Worm (Caenorhabditis elegans) whole organism, L1 larva: ENCODE results near the gene icln-1.

Experiments used
- Y116A8C.19 ChIP-seq: sonication (generic microtip); optimal IDR thresholded peaks from 2 replicates; lab custom pipeline; 2016; ENCODE audit warnings: missing compliant biosample characterization, missing genetic modification characterization, borderline replicate concordance
- ceh-8 ChIP-seq: fragments of 200-800 bp; sonication (Bioruptor generic); optimal IDR thresholded peaks from 2 replicates; lab custom pipeline; 2018; ENCODE audit warnings: mild to moderate bottlenecking, missing genetic modification characterization, moderate library complexity, missing compliant biosample characterization
- ceh-88 ChIP-seq: fragments of 200-800 bp; sonication (Bioruptor generic); IDR thresholded peaks from 2 replicates; pipeline ENCODE4 v1.3.6; 2022; ENCODE audit warnings: missing genetic modification characterization, missing compliant biosample characterization
- dpl-1 ChIP-seq, 3 experiments: fragments of 150-350 bp in 2 of 3; sonication (generic microtip) in 1 of 3; optimal IDR thresholded peaks; 2 replicates each; lab custom pipeline; 2014 to 2017; ENCODE audit warnings: missing biosample characterization in 3 of 3, missing genetic modification characterization in 3 of 3, missing genetic modification reagents in 3 of 3
- dsc-1 ChIP-seq: sonication (generic microtip); optimal IDR thresholded peaks from 2 replicates; lab custom pipeline; 2016; ENCODE audit warnings: mild to moderate bottlenecking, missing genetic modification characterization, missing compliant biosample characterization
- efl-1 ChIP-seq, 4 experiments: fragments of 150-350 bp; optimal IDR thresholded peaks in 3 of 4; peaks in 1 of 4; 1 replicate in 1 of 4; 2 replicates in 3 of 4; lab custom pipeline; 2014; ENCODE audit warnings: missing biosample characterization in 2 of 4, missing genetic modification characterization in 2 of 4, missing genetic modification reagents in 2 of 4
- efl-3 ChIP-seq: fragments of 200-800 bp; sonication (Bioruptor generic); optimal IDR thresholded peaks from 2 replicates; lab custom pipeline; 2018; ENCODE audit warnings: mild to moderate bottlenecking, missing genetic modification characterization, missing compliant biosample characterization
- egl-13 ChIP-seq: sonication (generic microtip); optimal IDR thresholded peaks from 2 replicates; lab custom pipeline; 2016; ENCODE audit warnings: missing genotype, missing genetic modification reagents, missing genetic modification characterization, missing compliant biosample characterization
- elt-2 ChIP-seq: sonication (generic microtip); optimal IDR thresholded peaks from 2 replicates; lab custom pipeline; 2016; ENCODE audit warnings: missing genetic modification characterization, mild to moderate bottlenecking, inconsistent platforms, missing compliant biosample characterization, missing genetic modification reagents
- elt-3 ChIP-seq, 6 experiments: fragments of 150-350 bp in 1 of 6; sonication (generic microtip); optimal IDR thresholded peaks; 2 replicates each; lab custom pipeline; 2017 to 2018; ENCODE audit warnings: missing biosample characterization in 6 of 6, missing genetic modification characterization in 6 of 6, inconsistent platforms in 1 of 6
- fkh-10 ChIP-seq: sonication (generic microtip); optimal IDR thresholded peaks from 2 replicates; lab custom pipeline; 2017; ENCODE audit warnings: missing biosample characterization, missing genetic modification reagents, missing genetic modification characterization
- fkh-4 ChIP-seq: sonication (generic microtip); optimal IDR thresholded peaks from 2 replicates; lab custom pipeline; 2016; ENCODE audit warnings: missing compliant biosample characterization, missing genetic modification characterization, borderline replicate concordance
- fkh-8 ChIP-seq: sonication (generic microtip); optimal IDR thresholded peaks from 2 replicates; lab custom pipeline; 2016; ENCODE audit warnings: mild to moderate bottlenecking, missing genetic modification characterization, missing compliant biosample characterization
- fos-1 ChIP-seq: fragments of 150-350 bp; optimal IDR thresholded peaks from 2 replicates; lab custom pipeline; 2014; ENCODE audit warnings: missing biosample characterization, missing genetic modification characterization
- grh-1 ChIP-seq: fragments of 200-800 bp; sonication (Bioruptor generic); IDR thresholded peaks from 2 replicates; pipeline ENCODE4 v1.3.6; 2022; ENCODE audit warnings: missing genetic modification reagents, missing genetic modification characterization, missing compliant biosample characterization
- hlh-17 ChIP-seq: fragments of 200-800 bp; sonication (Bioruptor generic); optimal IDR thresholded peaks from 2 replicates; lab custom pipeline; 2018; ENCODE audit warnings: missing genetic modification characterization, mild to moderate bottlenecking, missing compliant biosample characterization, moderate library complexity, borderline replicate concordance
- hpl-2 ChIP-seq: fragments of 150-350 bp; optimal IDR thresholded peaks from 2 replicates; lab custom pipeline; 2014; ENCODE audit warnings: missing biosample characterization, missing genetic modification reagents, missing genetic modification characterization
- irx-1 ChIP-seq: sonication (generic microtip); optimal IDR thresholded peaks from 2 replicates; lab custom pipeline; 2016; ENCODE audit warnings: missing genetic modification characterization, missing compliant biosample characterization
- jun-1 ChIP-seq: fragments of 150-350 bp; optimal IDR thresholded peaks from 2 replicates; lab custom pipeline; 2014; ENCODE audit warnings: missing biosample characterization, missing genetic modification reagents, missing genetic modification characterization
- lin-13 ChIP-seq: fragments of 150-350 bp; optimal IDR thresholded peaks from 2 replicates; lab custom pipeline; 2014; ENCODE audit warnings: missing biosample characterization, missing genetic modification reagents, missing genetic modification characterization
- lin-14 ChIP-seq: fragments of 200-800 bp; sonication (Bioruptor generic); optimal IDR thresholded peaks from 2 replicates; lab custom pipeline; 2018; ENCODE audit warnings: mild to moderate bottlenecking, missing genetic modification characterization, moderate library complexity, missing compliant biosample characterization
- lin-39 ChIP-seq: fragments of 150-350 bp; optimal IDR thresholded peaks from 2 replicates; lab custom pipeline; 2014; ENCODE audit warnings: missing biosample characterization, missing genetic modification reagents, missing genetic modification characterization
- lir-3 ChIP-seq: sonication (generic microtip); optimal IDR thresholded peaks from 2 replicates; lab custom pipeline; 2016; ENCODE audit warnings: mild to moderate bottlenecking, missing genetic modification characterization, moderate library complexity, missing compliant biosample characterization; ENCODE audit not compliant: poor library complexity
- nhr-19 ChIP-seq: fragments of 200-800 bp; sonication (Bioruptor generic); conservative IDR thresholded peaks from 2 replicates; pipeline ENCODE4 v1.3.6; 2022; ENCODE audit warnings: missing genetic modification characterization, missing compliant biosample characterization
- nhr-20 ChIP-seq: sonication (generic microtip); optimal IDR thresholded peaks from 2 replicates; lab custom pipeline; 2016; ENCODE audit warnings: mild to moderate bottlenecking, missing genetic modification characterization, missing compliant biosample characterization
- nhr-47 ChIP-seq: sonication (generic microtip); optimal IDR thresholded peaks from 2 replicates; lab custom pipeline; 2016; ENCODE audit warnings: mild to moderate bottlenecking, missing genetic modification characterization, moderate library complexity, missing compliant biosample characterization
- nhr-71 ChIP-seq: sonication (generic microtip); optimal IDR thresholded peaks from 2 replicates; lab custom pipeline; 2016; ENCODE audit warnings: mild to moderate bottlenecking, missing genetic modification characterization, moderate library complexity, missing compliant biosample characterization
- nhr-77 ChIP-seq: fragments of 150-350 bp; optimal IDR thresholded peaks from 2 replicates; lab custom pipeline; 2014; ENCODE audit warnings: missing biosample characterization, missing genetic modification characterization
- pax-3 ChIP-seq: fragments of 200-800 bp; sonication (Bioruptor generic); optimal IDR thresholded peaks from 2 replicates; lab custom pipeline; 2018; ENCODE audit warnings: mild to moderate bottlenecking, missing genetic modification characterization, moderate library complexity, missing compliant biosample characterization
- sox-4 ChIP-seq: sonication (generic microtip); optimal IDR thresholded peaks from 2 replicates; lab custom pipeline; 2016; ENCODE audit warnings: missing genetic modification characterization, missing compliant biosample characterization
- swsn-7 ChIP-seq: sonication (generic microtip); optimal IDR thresholded peaks from 2 replicates; lab custom pipeline; 2016; ENCODE audit warnings: missing genetic modification characterization, missing compliant biosample characterization
- unc-130 ChIP-seq: fragments of 150-350 bp; optimal IDR thresholded peaks from 2 replicates; lab custom pipeline; 2017; ENCODE audit warnings: missing biosample characterization, missing genetic modification characterization, inconsistent platforms
- unc-30 ChIP-seq: sonication (generic microtip); optimal IDR thresholded peaks from 2 replicates; lab custom pipeline; 2017; ENCODE audit warnings: missing biosample characterization, missing genetic modification characterization
- xbp-1 ChIP-seq: sonication (generic microtip); optimal IDR thresholded peaks from 2 replicates; lab custom pipeline; 2016; ENCODE audit warnings: missing genetic modification characterization, missing compliant biosample characterization
- ztf-4 ChIP-seq: fragments of 150-350 bp; optimal IDR thresholded peaks from 2 replicates; lab custom pipeline; 2014; ENCODE audit warnings: missing biosample characterization, missing genetic modification characterization

The icln-1 gene

ce11 chrIV:9074244-9074723, 21.2 kb downstream of the icln-1 start, which contains the start of gene mppb-1 (continued):
- peak; percentile 70 for TF ChIP-seq ceh-88
- peak; percentile 92 for TF ChIP-seq irx-1 (tag; lab: Kevin White, UChicago)
- peak; percentile 97 for TF ChIP-seq lir-3 (tag; lab: Kevin White, UChicago)
- TF ChIP-seq dpl-1 (GFP tag; optimal IDR thresholded peaks at IDR 0.05; lab: Kevin White, UChicago), result peak; percentile 94 to 97 (median 96)
- TF ChIP-seq ztf-4 (tag; lab: Kevin White, UChicago), result no peak
- peak; percentile 85 to 97 for TF ChIP-seq efl-1 (optimal IDR thresholded peaks at IDR 0.05; lab: Kevin White, UChicago)
- peak; percentile 96 to 99 for TF ChIP-seq efl-1 (GFP tag; optimal IDR thresholded peaks at IDR 0.05 in 1 of 2; lab: Kevin White, UChicago)
- TF ChIP-seq ceh-8 (GFP tag; lab: Kevin White, UChicago), result peak; percentile 81
- TF ChIP-seq, all 84 proteins: peak for 63

DNA sequence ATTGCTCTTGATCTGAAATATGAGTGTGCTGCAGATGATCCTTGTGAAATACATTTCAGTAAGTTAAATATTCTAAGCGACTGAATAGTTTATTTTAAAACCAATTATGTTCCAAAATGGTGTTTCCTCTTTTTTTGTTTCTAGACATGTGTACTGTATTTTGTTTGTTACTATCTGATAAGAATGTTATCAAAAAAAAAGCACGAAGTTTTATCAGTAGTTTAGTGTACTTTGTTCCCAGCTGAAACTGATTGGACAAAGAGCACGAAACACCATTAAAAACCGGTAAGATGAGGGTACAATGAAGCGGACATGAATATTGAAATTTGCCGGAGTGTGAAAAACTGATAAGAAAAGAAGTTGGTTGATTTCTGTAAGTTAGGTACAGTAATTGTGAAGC, 25.3 kb downstream of the icln-1 start:
- no peak for TF ChIP-seq hlh-17
- peak; percentile 79 for TF ChIP-seq elt-2 (tag; lab: Kevin White, UChicago)
- TF ChIP-seq xbp-1 (tag; lab: Kevin White, UChicago), result no peak

DNA sequence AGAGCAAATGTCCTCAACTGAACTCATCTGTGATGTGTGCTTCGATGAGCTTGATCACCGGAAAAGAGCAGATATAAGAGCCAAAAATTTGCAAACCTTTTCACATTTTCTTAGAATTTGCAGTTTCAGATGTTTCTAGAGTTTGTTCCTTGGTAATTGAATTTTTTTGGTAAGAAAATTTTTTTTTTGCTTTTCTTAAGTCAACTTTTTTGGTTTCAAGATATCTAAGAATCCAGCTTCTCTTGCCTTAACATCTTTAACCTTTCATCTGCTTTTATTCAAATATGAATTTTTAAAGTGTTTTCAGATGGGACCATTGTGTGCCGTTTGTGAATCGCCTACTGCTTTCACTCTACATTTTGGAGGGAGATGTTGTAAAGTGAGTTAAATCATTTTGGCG, 25.8 kb downstream of the icln-1 start, which contains the start of gene nhr-11:
nhr-11 (plus strand) TSS at position 301 of the 400 bp plus-strand sequence.
- TF ChIP-seq fkh-8 (tag; lab: Kevin White, UChicago) (peak; percentile 45), ceh-88 (no peak), elt-3 (tag; optimal IDR thresholded peaks at IDR 0.05; lab: Kevin White, UChicago) (no peak), nhr-77 (tag; lab: Kevin White, UChicago) (no peak), grh-1 (GFP tag; lab: Robert Waterston, UW) (no peak), lin-39 (no peak)

- peak; percentile 21 for TF ChIP-seq fkh-10
- peak; percentile 40 for TF ChIP-seq irx-1 (tag; lab: Kevin White, UChicago)
- no peak for TF ChIP-seq lin-13
- TF ChIP-seq egl-13 (tag; lab: Kevin White, UChicago), result peak; percentile 53
- TF ChIP-seq grh-1 (GFP tag; lab: Robert Waterston, UW), result no peak
- peak; percentile 76 for TF ChIP-seq sox-4 (tag; lab: Kevin White, UChicago)
- TF ChIP-seq dsc-1 (tag; lab: Kevin White, UChicago), result peak; percentile 72
- peak; percentile 9 for TF ChIP-seq fos-1 (tag; lab: Kevin White, UChicago)
- no peak for TF ChIP-seq Y116A8C.19 (tag; lab: Kevin White, UChicago)
- TF ChIP-seq swsn-7 (tag; lab: Kevin White, UChicago), result peak; percentile 17
- peak; percentile 50 for TF ChIP-seq lin-14
- peak; percentile 89 for TF ChIP-seq fkh-8 (tag; lab: Kevin White, UChicago)
- peak in 1 of 2 experiments; percentile 11 for TF ChIP-seq efl-1 (optimal IDR thresholded peaks at IDR 0.05; lab: Kevin White, UChicago)
- TF ChIP-seq efl-1 (GFP tag; optimal IDR thresholded peaks at IDR 0.05 in 1 of 2; lab: Kevin White, UChicago), result no peak
- TF ChIP-seq pax-3 (tag; lab: Kevin White, UChicago), result peak; percentile 13
- TF ChIP-seq ztf-4 (tag; lab: Kevin White, UChicago), result no peak
- TF ChIP-seq unc-130 (tag; lab: Kevin White, UChicago), result no peak
- TF ChIP-seq unc-30 (tag; lab: Kevin White, UChicago), result no peak
- peak; percentile 32 for TF ChIP-seq jun-1 (tag; lab: Kevin White, UChicago)
- no peak for TF ChIP-seq efl-3 (GFP tag; lab: Kevin White, UChicago)
- TF ChIP-seq nhr-71 (tag; lab: Kevin White, UChicago), result peak; percentile 90
- no peak for TF ChIP-seq hpl-2 (GFP tag; lab: Kevin White, UChicago)
- peak; percentile 80 for TF ChIP-seq nhr-20 (tag; lab: Kevin White, UChicago)
- 0 out of 2 replicates have a peak, but pooled peaks have one; percentile 22 for TF ChIP-seq nhr-19
- TF ChIP-seq fkh-4, result no peak
- peak; percentile 73 for TF ChIP-seq nhr-47 (tag; lab: Kevin White, UChicago)
These were observed 31.9 kb downstream of the icln-1 start for ce11 chrIV:9063518-9063917.
